Worm (Caenorhabditis elegans) whole organism, L4/young adult: Measurements from ENCODE around the gene set-2.

ENCODE experiments used
- dao-5 ChIP-seq: sonication (generic microtip); optimal IDR thresholded peaks from 2 replicates; lab custom pipeline; 2016; ENCODE audit warnings: missing genotype, missing genetic modification characterization, moderate library complexity, missing compliant biosample characterization
- him-1 ChIP-seq: sonication (generic microtip); optimal IDR thresholded peaks from 2 replicates; lab custom pipeline; 2016; ENCODE audit warnings: missing genotype, missing genetic modification reagents, missing genetic modification characterization, missing compliant biosample characterization

DNA sequence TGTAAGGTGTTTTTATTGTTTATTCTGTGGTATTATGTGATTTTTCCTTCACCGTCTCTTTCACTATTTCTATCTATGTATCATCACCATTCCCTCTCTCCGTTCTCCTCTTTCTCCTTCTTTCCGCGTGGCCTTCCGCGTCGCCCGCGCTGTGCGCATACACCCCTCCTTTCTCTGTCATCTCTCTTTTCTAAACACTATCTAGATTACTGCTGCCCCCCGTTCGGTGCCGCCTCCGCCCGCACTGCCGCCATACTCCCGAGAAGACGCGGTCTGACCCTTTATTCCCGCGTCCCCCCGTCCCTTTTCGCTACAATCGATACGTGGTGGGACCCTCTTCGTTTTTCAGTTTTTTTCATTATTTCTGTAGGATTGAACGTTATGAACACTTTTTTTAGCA, 18.6 kb upstream of the set-2 start:
- TF ChIP-seq him-1 (no peak), dao-5 (tag; lab: Kevin White, UChicago) (no peak)
